Fruit fly (Drosophila melanogaster): Measurements from ENCODE around the gene CG12446.

DNA sequence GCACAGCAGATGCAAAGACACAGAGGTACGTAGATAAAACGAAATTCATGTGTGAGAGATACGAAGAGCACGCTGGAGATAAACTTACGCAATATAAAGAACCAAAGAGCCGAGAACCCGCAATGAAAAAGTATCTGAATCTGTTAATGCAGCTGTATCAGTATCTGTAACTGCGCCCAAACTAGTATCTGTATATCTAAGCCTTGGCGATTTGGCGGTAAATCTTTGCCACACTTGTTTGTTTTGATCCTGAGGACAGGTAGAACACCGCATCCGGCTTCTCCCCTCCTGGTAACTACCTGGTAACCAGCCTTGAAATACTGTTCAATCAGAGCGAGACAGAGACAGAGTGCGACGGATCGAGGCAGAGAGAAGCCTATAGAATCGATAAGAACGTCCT, 24.7 kb upstream of the CG12446 start:
- no peak for TF ChIP-seq psq (optimal IDR thresholded peaks at IDR 0.05)
- no peak for TF ChIP-seq ttk (optimal IDR thresholded peaks at IDR 0.05)
- TF ChIP-seq h (optimal IDR thresholded peaks at IDR 0.05), result no peak
- TF ChIP-seq Myc (optimal IDR thresholded peaks at IDR 0.05), result no peak
- no peak for TF ChIP-seq Sin3A (optimal IDR thresholded peaks at IDR 0.05)
